Worm (Caenorhabditis elegans): ENCODE measurements around the gene pkn-1.

DNA sequence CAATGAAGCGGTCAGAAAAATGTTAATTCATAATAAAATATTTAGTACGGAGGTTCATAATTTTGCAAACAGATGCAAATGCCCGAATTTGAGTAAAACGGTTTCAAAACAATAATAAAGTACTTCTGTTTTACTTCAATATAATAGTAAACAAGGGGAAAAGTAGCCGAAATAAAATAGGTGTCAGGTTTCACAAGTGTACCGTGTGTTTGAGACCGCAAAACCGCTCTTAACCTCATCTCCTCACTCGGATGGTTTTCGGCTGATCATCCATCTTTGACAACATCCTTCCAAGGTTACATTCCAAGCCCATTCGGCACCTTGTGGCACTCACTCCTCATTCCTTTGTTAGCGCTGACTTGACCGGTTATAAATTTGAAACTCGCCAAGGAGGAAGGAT is 40.4 kb downstream of the pkn-1 start:
- TF ChIP-seq nhr-77 (tag; optimal IDR thresholded peaks at IDR 0.05) (no peak), lsy-2 (tag; optimal IDR thresholded peaks at IDR 0.05) (no peak), nhr-76 (tag; optimal IDR thresholded peaks at IDR 0.05) (no peak), nhr-11 (tag; optimal IDR thresholded peaks at IDR 0.05) (no peak), unc-62 (GFP tag; optimal IDR thresholded peaks at IDR 0.05 in 1 of 2) (no peak), unc-62 (tag; optimal IDR thresholded peaks at IDR 0.05) (no peak), unc-39 (tag; optimal IDR thresholded peaks at IDR 0.05) (no peak), nhr-25 (tag; optimal IDR thresholded peaks at IDR 0.05; ENCODE audit: borderline replicate concordance, insufficient read depth) (no peak), fos-1 (tag; optimal IDR thresholded peaks at IDR 0.05) (no peak), mxl-3 (GFP tag; optimal IDR thresholded peaks at IDR 0.05) (no peak), lin-1 (GFP tag; IDR thresholded peaks at IDR 0.05) (no peak)

Measured in whole organism, L4 larva.